Worm (Caenorhabditis elegans): ENCODE measurements around the gene oac-39.

DNA sequence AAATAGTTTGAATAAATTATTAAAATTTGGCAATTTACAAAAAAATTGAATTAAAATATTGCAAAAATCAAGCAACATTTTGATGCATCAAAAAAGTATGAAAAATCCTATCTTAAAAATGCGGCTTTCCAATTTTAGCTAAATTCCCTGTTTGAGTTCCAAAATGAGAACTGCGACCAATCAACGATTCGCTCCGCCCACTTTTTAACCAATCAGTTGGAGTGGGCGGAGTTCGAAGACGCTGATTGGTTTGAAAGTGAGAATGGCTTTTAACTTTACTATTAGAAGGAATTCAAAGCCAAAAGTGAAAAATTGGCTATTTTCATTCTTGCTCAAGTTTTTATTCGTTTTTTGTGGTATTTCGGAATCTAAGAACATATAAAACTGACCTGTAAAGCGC lies 4.0 kb downstream of the oac-39 start:
- TF ChIP-seq nhr-237 (tag; optimal IDR thresholded peaks at IDR 0.05) (no peak), lin-15B (tag; optimal IDR thresholded peaks at IDR 0.05) (no peak)

Data from whole organism, L3 larva.